Fruit fly (Drosophila melanogaster) whole organism, pupa: ENCODE data around the gene CG4955.

Source experiments
- CG10348 ChIP-seq: fragments of 200-800 bp; sonication (Bioruptor generic); IDR thresholded peaks from 2 replicates; pipeline ENCODE4 v1.3.6; 2022; ENCODE audit warnings: missing biosample characterization, missing genetic modification characterization
- CG14655 ChIP-seq: fragments of 200-800 bp; sonication (Bioruptor generic); optimal IDR thresholded peaks from 3 replicates; lab custom pipeline; 2017; ENCODE audit warnings: mild to moderate bottlenecking, missing biosample characterization, missing genetic modification reagents, missing genetic modification characterization
- CG15710 ChIP-seq: fragments of 200-800 bp; sonication (Bioruptor generic); optimal IDR thresholded peaks from 2 replicates; lab custom pipeline; 2018; ENCODE audit warnings: missing biosample characterization, mild to moderate bottlenecking, missing genetic modification characterization, moderate library complexity
- CG17806 ChIP-seq: fragments of 200-800 bp; sonication (Bioruptor generic); optimal IDR thresholded peaks from 2 replicates; lab custom pipeline; 2018; ENCODE audit warnings: missing biosample characterization, mild to moderate bottlenecking, missing genetic modification characterization, moderate library complexity
- CG34367 ChIP-seq: fragments of 200-800 bp; sonication (Bioruptor generic); optimal IDR thresholded peaks from 2 replicates; lab custom pipeline; 2018; ENCODE audit warnings: missing biosample characterization, mild to moderate bottlenecking, missing genetic modification characterization
- CG8159 ChIP-seq: fragments of 200-800 bp; sonication (Bioruptor generic); optimal IDR thresholded peaks from 3 replicates; lab custom pipeline; 2018; ENCODE audit warnings: missing biosample characterization, mild to moderate bottlenecking, missing genetic modification characterization, moderate library complexity
- CG9948 ChIP-seq: fragments of 200-800 bp; sonication (Bioruptor generic); optimal IDR thresholded peaks from 2 replicates; lab custom pipeline; 2018; ENCODE audit warnings: missing biosample characterization, mild to moderate bottlenecking, missing genetic modification characterization, moderate library complexity
- D1 ChIP-seq: fragments of 200-800 bp; sonication (Bioruptor generic); optimal IDR thresholded peaks from 2 replicates; lab custom pipeline; 2018; ENCODE audit warnings: missing biosample characterization, mild to moderate bottlenecking, missing genetic modification characterization, moderate library complexity
- EcR ChIP-seq: fragments of 200-800 bp; sonication (Bioruptor generic); optimal IDR thresholded peaks from 3 replicates; lab custom pipeline; 2019; ENCODE audit warnings: missing biosample characterization, missing genetic modification characterization, mild to moderate bottlenecking, moderate library complexity, missing genetic modification reagents
- Pif1B ChIP-seq: fragments of 200-800 bp; sonication (Bioruptor generic); optimal IDR thresholded peaks from 3 replicates; lab custom pipeline; 2016; ENCODE audit warnings: missing biosample characterization, missing genetic modification characterization
- fd96Ca ChIP-seq: fragments of 200-800 bp; sonication (Bioruptor generic); IDR thresholded peaks from 3 replicates; pipeline ENCODE4 v1.3.6; 2022; ENCODE audit warnings: missing biosample characterization, missing genetic modification characterization
- gl ChIP-seq: fragments of 200-800 bp; sonication (Bioruptor generic); optimal IDR thresholded peaks from 2 replicates; lab custom pipeline; 2018; ENCODE audit warnings: missing biosample characterization, mild to moderate bottlenecking, missing genetic modification characterization
- rn ChIP-seq: fragments of 200-800 bp; sonication (Bioruptor generic); IDR thresholded peaks from 2 replicates; pipeline ENCODE4 v1.3.6; 2022; ENCODE audit warnings: missing biosample characterization, missing genetic modification characterization

DNA sequence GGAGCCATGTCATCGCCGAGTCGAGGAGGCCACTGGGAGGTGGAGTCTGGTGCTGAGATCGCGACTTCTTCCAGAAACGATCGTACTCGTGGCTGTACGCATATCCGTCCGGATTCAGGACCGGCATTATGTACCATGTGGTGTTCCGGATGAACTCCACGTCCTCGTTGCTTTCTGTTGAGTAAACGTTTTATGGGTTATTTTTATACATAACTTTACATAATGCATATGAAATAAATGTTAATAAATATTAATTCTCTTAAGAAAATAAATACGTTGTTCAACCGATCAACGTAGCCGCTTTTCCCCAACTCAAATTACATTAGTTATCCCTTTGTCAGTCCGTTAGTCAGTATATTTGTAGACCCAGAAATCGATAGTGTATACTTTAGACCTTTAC, at the start of gene CG4955:
- TF ChIP-seq CG34367 (tag; lab: Kevin White, UChicago) (no peak), CG9948 (no peak), EcR (no peak), gl (no peak), Pif1B (GFP tag; lab: Kevin White, UChicago) (no peak), fd96Ca (GFP tag; lab: Robert Waterston, UW) (no peak), CG10348 (GFP tag; lab: Robert Waterston, UW) (no peak), D1 (tag; lab: Kevin White, UChicago) (no peak), CG17806 (tag; lab: Kevin White, UChicago) (no peak), CG8159 (no peak), CG14655 (GFP tag; lab: Kevin White, UChicago) (no peak), rn (GFP tag; lab: Robert Waterston, UW) (no peak), CG15710 (tag; lab: Kevin White, UChicago) (no peak)
